Fruit fly (Drosophila melanogaster) whole organism, embryonic: ENCODE measurements around the gene Dr.

Experiments used
- ATbp ChIP-seq: fragments of 200-800 bp; sonication (Bioruptor generic); optimal IDR thresholded peaks from 2 replicates; lab custom pipeline; 2017; ENCODE audit warnings: missing biosample characterization, mild to moderate bottlenecking, missing genetic modification characterization, missing genetic modification reagents
- Abd-B ChIP-seq: fragments of 200-800 bp; sonication (Bioruptor generic); optimal IDR thresholded peaks from 2 replicates; lab custom pipeline; 2018; ENCODE audit warnings: missing biosample characterization, mild to moderate bottlenecking, missing genetic modification characterization, moderate library complexity
- B-H2 ChIP-seq: fragments of 200-800 bp; sonication (Bioruptor generic); optimal IDR thresholded peaks from 2 replicates; lab custom pipeline; 2018; ENCODE audit warnings: missing biosample characterization, mild to moderate bottlenecking, missing genetic modification characterization
- CG10274 ChIP-seq: fragments of 200-800 bp; sonication (Bioruptor generic); optimal IDR thresholded peaks from 3 replicates; lab custom pipeline; 2017; ENCODE audit warnings: missing biosample characterization, mild to moderate bottlenecking, missing genetic modification characterization
- CG10321 ChIP-seq: fragments of 200-800 bp; sonication (Bioruptor generic); IDR thresholded peaks from 2 replicates; pipeline ENCODE4 v1.3.6; 2022; ENCODE audit warnings: missing biosample characterization, missing genetic modification characterization
- CG11456 ChIP-seq: fragments of 200-800 bp; sonication (Bioruptor generic); IDR thresholded peaks from 3 replicates; pipeline ENCODE4 v1.3.6; 2022; ENCODE audit warnings: missing biosample characterization, missing genetic modification characterization
- CG11560 ChIP-seq: fragments of 200-800 bp; sonication (Bioruptor generic); IDR thresholded peaks from 3 replicates; pipeline ENCODE4 v1.3.6; 2022; ENCODE audit warnings: missing biosample characterization, missing genetic modification characterization
- CG13296 ChIP-seq: fragments of 200-800 bp; sonication (Bioruptor generic); optimal IDR thresholded peaks from 3 replicates; lab custom pipeline; 2018; ENCODE audit warnings: missing biosample characterization, mild to moderate bottlenecking, missing genetic modification characterization
- CG13624 ChIP-seq: fragments of 200-800 bp; sonication (Bioruptor generic); optimal IDR thresholded peaks from 2 replicates; lab custom pipeline; 2016; ENCODE audit warnings: missing biosample characterization, missing genetic modification characterization
- CG15269 ChIP-seq: fragments of 200-800 bp; sonication (Bioruptor generic); optimal IDR thresholded peaks from 2 replicates; lab custom pipeline; 2018; ENCODE audit warnings: missing biosample characterization, mild to moderate bottlenecking, missing genetic modification characterization, moderate library complexity
- CG1529 ChIP-seq: fragments of 200-800 bp; sonication (Bioruptor generic); optimal IDR thresholded peaks from 3 replicates; lab custom pipeline; 2018; ENCODE audit warnings: missing biosample characterization, missing genetic modification characterization
- CG15696 ChIP-seq: fragments of 200-800 bp; sonication (Bioruptor generic); optimal IDR thresholded peaks from 2 replicates; lab custom pipeline; 2019; ENCODE audit warnings: missing biosample characterization, mild to moderate bottlenecking, missing genetic modification characterization, moderate library complexity
- CG17385 ChIP-seq: fragments of 200-800 bp; sonication (Bioruptor generic); optimal IDR thresholded peaks from 3 replicates; lab custom pipeline; 2018; ENCODE audit warnings: missing biosample characterization, mild to moderate bottlenecking, missing genetic modification characterization
- CG30431 ChIP-seq: fragments of 200-800 bp; sonication (Bioruptor generic); optimal IDR thresholded peaks from 2 replicates; lab custom pipeline; 2017; ENCODE audit warnings: missing biosample characterization, missing genetic modification characterization
- CG3281 ChIP-seq: fragments of 200-800 bp; sonication (Bioruptor generic); optimal IDR thresholded peaks from 3 replicates; lab custom pipeline; 2017; ENCODE audit warnings: missing biosample characterization, mild to moderate bottlenecking, missing genetic modification characterization
- CG4328 ChIP-seq: fragments of 200-800 bp; sonication (Bioruptor generic); optimal IDR thresholded peaks from 3 replicates; lab custom pipeline; 2017; ENCODE audit warnings: missing biosample characterization, missing genetic modification reagents, missing genetic modification characterization
- CG5953 ChIP-seq: fragments of 200-800 bp; sonication (Bioruptor generic); IDR thresholded peaks from 2 replicates; pipeline ENCODE4 v1.3.6; 2022; ENCODE audit warnings: missing biosample characterization, missing genetic modification characterization
- CG6813 ChIP-seq: fragments of 200-800 bp; sonication (Bioruptor generic); optimal IDR thresholded peaks from 2 replicates; lab custom pipeline; 2017; ENCODE audit warnings: missing biosample characterization, missing genetic modification characterization, mild to moderate bottlenecking, moderate library complexity, missing genetic modification reagents
- CG7556 ChIP-seq: fragments of 200-800 bp; sonication (Bioruptor generic); optimal IDR thresholded peaks from 2 replicates; lab custom pipeline; 2017; ENCODE audit warnings: missing biosample characterization, mild to moderate bottlenecking, missing genetic modification characterization
- CG7987 ChIP-seq: fragments of 200-800 bp; sonication (Bioruptor generic); optimal IDR thresholded peaks from 2 replicates; lab custom pipeline; 2018; ENCODE audit warnings: missing biosample characterization, mild to moderate bottlenecking, missing genetic modification characterization, moderate library complexity
- CG8944 ChIP-seq: fragments of 200-800 bp; sonication (Bioruptor generic); optimal IDR thresholded peaks from 3 replicates; lab custom pipeline; 2016; ENCODE audit warnings: missing biosample characterization, missing genetic modification characterization
- CG9215 ChIP-seq: fragments of 200-800 bp; sonication (Bioruptor generic); IDR thresholded peaks from 2 replicates; pipeline ENCODE4 v1.3.6; 2022; ENCODE audit warnings: missing biosample characterization, missing genetic modification characterization
- D ChIP-seq, 2 experiments: fragments of 200-800 bp in 1 of 2; fragments of >200 bp in 1 of 2; sonication (Bioruptor generic) in 1 of 2; optimal IDR thresholded peaks; 2 replicates in 1 of 2; 3 replicates in 1 of 2; lab custom pipeline; 2017; ENCODE audit warnings: mild to moderate bottlenecking in 1 of 2, missing biosample characterization in 1 of 2, missing genetic modification characterization in 1 of 2, missing genetic modification reagents in 1 of 2
- Dip3 ChIP-seq: fragments of 200-800 bp; sonication (Bioruptor generic); optimal IDR thresholded peaks from 3 replicates; lab custom pipeline; 2016; ENCODE audit warnings: missing biosample characterization, missing genetic modification characterization
- Dll ChIP-seq: fragments of 200-800 bp; sonication (Bioruptor generic); IDR thresholded peaks from 4 replicates; pipeline ENCODE4 v1.3.6; 2022; ENCODE audit warnings: missing biosample characterization, missing genetic modification characterization; ENCODE audit not compliant: partially characterized antibody
- Doc2 ChIP-seq: fragments of 200-800 bp; sonication (Bioruptor generic); IDR thresholded peaks from 2 replicates; pipeline ENCODE4 v1.3.6; 2022; ENCODE audit warnings: missing biosample characterization, missing genetic modification characterization
- Gsc ChIP-seq: fragments of 200-800 bp; sonication (Bioruptor generic); IDR thresholded peaks from 2 replicates; pipeline ENCODE4 v1.3.6; 2022; ENCODE audit warnings: missing biosample characterization, missing genetic modification characterization
- HLHmδ ChIP-seq: fragments of 200-800 bp; sonication (Bioruptor generic); optimal IDR thresholded peaks from 2 replicates; lab custom pipeline; 2018; ENCODE audit warnings: missing biosample characterization, mild to moderate bottlenecking, missing genetic modification characterization, moderate library complexity
- Mes4 ChIP-seq: fragments of 200-800 bp; sonication (Bioruptor generic); optimal IDR thresholded peaks from 2 replicates; lab custom pipeline; 2016; ENCODE audit warnings: missing biosample characterization, missing genetic modification characterization
- Nf-YA ChIP-seq: fragments of 200-800 bp; sonication (Bioruptor generic); IDR thresholded peaks from 2 replicates; pipeline ENCODE4 v1.3.6; 2022; ENCODE audit warnings: missing biosample characterization, missing genetic modification characterization
- Nf-YC ChIP-seq: fragments of 200-800 bp; optimal IDR thresholded peaks from 3 replicates; lab custom pipeline; 2019; ENCODE audit warnings: missing biosample characterization, mild to moderate bottlenecking, missing genetic modification characterization, moderate library complexity
- Oaz ChIP-seq: fragments of 200-800 bp; sonication (Bioruptor generic); IDR thresholded peaks from 2 replicates; pipeline ENCODE4 v1.3.6; 2022; ENCODE audit warnings: missing biosample characterization, missing genetic modification characterization
- Pdp1 ChIP-seq, 2 experiments: fragments of 200-800 bp; sonication (Bioruptor generic); optimal IDR thresholded peaks; 3 replicates each; lab custom pipeline; 2016; ENCODE audit warnings: missing biosample characterization in 2 of 2, missing genetic modification characterization in 2 of 2, mild to moderate bottlenecking in 1 of 2, moderate library complexity in 1 of 2
- Rx ChIP-seq: fragments of 200-800 bp; sonication (Bioruptor generic); IDR thresholded peaks from 2 replicates; pipeline ENCODE4 v1.3.6; 2022; ENCODE audit warnings: missing biosample characterization, missing genetic modification characterization
- Side ChIP-seq: fragments of 200-800 bp; sonication (Bioruptor generic); optimal IDR thresholded peaks from 2 replicates; lab custom pipeline; 2016; ENCODE audit warnings: missing biosample characterization, missing genetic modification characterization
- Spps ChIP-seq: fragments of 200-800 bp; sonication (Bioruptor generic); optimal IDR thresholded peaks from 2 replicates; lab custom pipeline; 2018; ENCODE audit warnings: missing biosample characterization, mild to moderate bottlenecking, missing genetic modification characterization
- Trl ChIP-seq, 3 experiments: fragments of >200 bp in 2 of 3; fragments of 200-800 bp in 1 of 3; sonication (Bioruptor generic) in 1 of 3; optimal IDR thresholded peaks; 2 replicates in 1 of 3; 3 replicates in 2 of 3; lab custom pipeline; 2016 to 2017; ENCODE audit warnings: missing biosample characterization in 1 of 3, missing genetic modification characterization in 1 of 3
- dimm ChIP-seq: fragments of 200-800 bp; sonication (Bioruptor generic); IDR thresholded peaks from 2 replicates; pipeline ENCODE4 v1.3.6; 2022; ENCODE audit warnings: missing biosample characterization, missing genetic modification characterization
- disco-r ChIP-seq: fragments of 200-800 bp; sonication (Bioruptor generic); optimal IDR thresholded peaks from 2 replicates; lab custom pipeline; 2016; ENCODE audit warnings: missing biosample characterization, missing genetic modification characterization
- dmrt11E ChIP-seq: fragments of 200-800 bp; sonication (Bioruptor generic); optimal IDR thresholded peaks from 3 replicates; lab custom pipeline; 2018; ENCODE audit warnings: missing biosample characterization, mild to moderate bottlenecking, missing genetic modification characterization, moderate library complexity
- ftz-f1 ChIP-seq: fragments of 200-800 bp; sonication (Bioruptor generic); optimal IDR thresholded peaks from 2 replicates; lab custom pipeline; 2016; ENCODE audit warnings: missing biosample characterization, missing genetic modification characterization
- fu2 ChIP-seq: fragments of 200-800 bp; sonication (Bioruptor generic); optimal IDR thresholded peaks from 2 replicates; lab custom pipeline; 2016; ENCODE audit warnings: missing biosample characterization, missing genetic modification characterization
- maf-S ChIP-seq: fragments of 200-800 bp; sonication (Bioruptor generic); optimal IDR thresholded peaks from 2 replicates; lab custom pipeline; 2016; ENCODE audit warnings: missing biosample characterization, missing genetic modification characterization
- seq ChIP-seq: fragments of 200-800 bp; sonication (Bioruptor generic); IDR thresholded peaks from 2 replicates; pipeline ENCODE4 v1.3.6; 2022; ENCODE audit warnings: missing biosample characterization, missing genetic modification characterization
- shn ChIP-seq: fragments of 200-800 bp; sonication (Bioruptor generic); optimal IDR thresholded peaks from 3 replicates; lab custom pipeline; 2016; ENCODE audit warnings: missing biosample characterization, missing genetic modification characterization
- sob ChIP-seq: fragments of 200-800 bp; sonication (Bioruptor generic); IDR thresholded peaks from 2 replicates; pipeline ENCODE4 v1.3.6; 2022; ENCODE audit warnings: missing biosample characterization, missing genetic modification characterization
- sr ChIP-seq: fragments of 200-800 bp; sonication (Bioruptor generic); IDR thresholded peaks from 3 replicates; pipeline ENCODE4 v1.3.6; 2022; ENCODE audit warnings: missing biosample characterization, missing genetic modification characterization
- vvl ChIP-seq: fragments of 200-800 bp; sonication (Bioruptor generic); IDR thresholded peaks from 2 replicates; pipeline ENCODE4 v1.3.6; 2022; ENCODE audit warnings: missing biosample characterization, missing genetic modification characterization

The Dr gene

dm6 chr3R:29546418-29546817 lies 9.8 kb upstream of the Dr start (continued):
- TF ChIP-seq Pdp1 (GFP tag; optimal IDR thresholded peaks at IDR 0.05; lab: Kevin White, UChicago), result no peak
- no peak for TF ChIP-seq CG17385 (GFP tag; lab: Kevin White, UChicago)
- no peak for TF ChIP-seq CG11456 (GFP tag; lab: Robert Waterston, UW)
- peak; percentile 67 for TF ChIP-seq D (optimal IDR thresholded peaks at IDR 0.05; lab: Kevin White, UChicago)
- no peak for TF ChIP-seq D (GFP tag; optimal IDR thresholded peaks at IDR 0.05; lab: Kevin White, UChicago)
- no peak for TF ChIP-seq CG15269 (tag; lab: Kevin White, UChicago)

dm6 chr3R:29547182-29547979 lies 8.8 kb upstream of the Dr start:
- TF ChIP-seq fu2 (no peak), Nf-YC (tag; lab: Kevin White, UChicago) (no peak), CG9215 (GFP tag; lab: Robert Waterston, UW) (no peak), CG6813 (GFP tag; lab: Kevin White, UChicago) (no peak), ATbp (GFP tag; lab: Kevin White, UChicago) (no peak), CG11560 (tag; lab: Robert Waterston, UW) (no peak), CG5953 (GFP tag; lab: Robert Waterston, UW) (no peak), seq (GFP tag; lab: Robert Waterston, UW) (no peak), CG10321 (GFP tag; lab: Robert Waterston, UW) (no peak), Side (GFP tag; lab: Kevin White, UChicago) (no peak), CG8944 (no peak), sob (GFP tag; lab: Robert Waterston, UW) (no peak), ftz-f1 (no peak), dimm (no peak), CG1529 (GFP tag; lab: Kevin White, UChicago) (no peak), Dip3 (no peak), CG13624 (GFP tag; lab: Kevin White, UChicago) (no peak), maf-S (no peak), CG13296 (GFP tag; lab: Kevin White, UChicago) (no peak), Nf-YA (no peak), Doc2 (no peak), Mes4 (GFP tag; lab: Kevin White, UChicago) (no peak), vvl (GFP tag; lab: Robert Waterston, UW) (no peak), CG4328 (GFP tag; lab: Kevin White, UChicago) (no peak), Abd-B (peak; percentile 36), CG7556 (GFP tag; lab: Kevin White, UChicago) (no peak), B-H2 (no peak), Spps (tag; lab: Kevin White, UChicago) (no peak), CG7987 (GFP tag; lab: Kevin White, UChicago) (no peak), CG30431 (GFP tag; lab: Kevin White, UChicago) (no peak), Gsc (GFP tag; lab: Robert Waterston, UW) (no peak), CG3281 (GFP tag; lab: Kevin White, UChicago) (no peak), shn (GFP tag; lab: Kevin White, UChicago) (no peak), CG15696 (peak; percentile 49), sr (GFP tag; lab: Robert Waterston, UW) (no peak), HLHmδ (GFP tag; lab: Kevin White, UChicago) (no peak), Trl (optimal IDR thresholded peaks at IDR 0.05; lab: Kevin White, UChicago) (no peak), Trl (GFP tag; optimal IDR thresholded peaks at IDR 0.05; lab: Kevin White, UChicago) (no peak), dmrt11E (peak; percentile 80), Oaz (no peak), Dll (GFP tag; lab: Robert Waterston, UW) (no peak), disco-r (GFP tag; lab: Kevin White, UChicago) (no peak), Rx (GFP tag; lab: Robert Waterston, UW) (no peak), CG10274 (no peak)
